Fruit fly (Drosophila melanogaster): ENCODE results near the gene ND-B14.5A.

The ND-B14.5A gene

dm6 chrX:2172420-2172827, at the start of gene ND-B14.5A (continued):
- peak in 1 of 2 experiments; percentile 64 for TF ChIP-seq crp (GFP tag; optimal IDR thresholded peaks at IDR 0.05)
- no peak for TF ChIP-seq chn (GFP tag; optimal IDR thresholded peaks at IDR 0.05)
- TF ChIP-seq Gug (GFP tag; IDR thresholded peaks at IDR 0.05), result no peak
- TF ChIP-seq toy (GFP tag; IDR thresholded peaks at IDR 0.05), result no peak
- no peak for TF ChIP-seq gcm2 (GFP tag; optimal IDR thresholded peaks at IDR 0.05)

- peak; percentile 67 for TF ChIP-seq Neu2 (GFP tag; optimal IDR thresholded peaks at IDR 0.05; ENCODE audit: borderline replicate concordance)
- TF ChIP-seq CG18619 (GFP tag; optimal IDR thresholded peaks at IDR 0.05), result peak; percentile 38
- no peak for TF ChIP-seq tna (GFP tag; IDR thresholded peaks at IDR 0.05; ENCODE audit: partially characterized antibody)
- TF ChIP-seq Ada2b (GFP tag; IDR thresholded peaks at IDR 0.05), result peak; percentile 26; the same call in 1 of the 2 replicates
- TF ChIP-seq Lhr (GFP tag; optimal IDR thresholded peaks at IDR 0.05), result peak; percentile 35
- TF ChIP-seq sob (GFP tag; IDR thresholded peaks at IDR 0.05), result peak; percentile 34; the same call in 1 of the 2 replicates
- TF ChIP-seq CG16863 (GFP tag; optimal IDR thresholded peaks at IDR 0.05), result no peak
- TF ChIP-seq HLH3B (GFP tag; IDR thresholded peaks at IDR 0.05), result peak; percentile 42; the same call in 1 of the 2 replicates
- TF ChIP-seq Nf-YB (GFP tag; optimal IDR thresholded peaks at IDR 0.05), result peak; percentile 95
- TF ChIP-seq jigr1 (GFP tag; IDR thresholded peaks at IDR 0.05), result no peak
- TF ChIP-seq Hsf (GFP tag; optimal IDR thresholded peaks at IDR 0.05), result peak; percentile 29
- TF ChIP-seq CG12391 (tag; optimal IDR thresholded peaks at IDR 0.05), result peak; percentile 44
- peak; percentile 98 for TF ChIP-seq CG10462 (GFP tag; optimal IDR thresholded peaks at IDR 0.05)
- no peak for TF ChIP-seq jumu (GFP tag; optimal IDR thresholded peaks at IDR 0.05)
- peak; percentile 40 for TF ChIP-seq az2 (GFP tag; optimal IDR thresholded peaks at IDR 0.05)
- peak; percentile 90 for TF ChIP-seq row (GFP tag; IDR thresholded peaks at IDR 0.05)
- TF ChIP-seq CG4617 (GFP tag; optimal IDR thresholded peaks at IDR 0.05; ENCODE audit: borderline replicate concordance), result no peak
- TF ChIP-seq eve (GFP tag; optimal IDR thresholded peaks at IDR 0.05), result no peak
- no peak for TF ChIP-seq CG3838 (GFP tag; optimal IDR thresholded peaks at IDR 0.05)
- no peak for TF ChIP-seq Elba2 (GFP tag; optimal IDR thresholded peaks at IDR 0.05)
- peak; percentile 80 for TF ChIP-seq seq (GFP tag; IDR thresholded peaks at IDR 0.05)
- peak; percentile 37; the same call in 1 of the 3 replicates for TF ChIP-seq Aef1 (GFP tag; IDR thresholded peaks at IDR 0.05)
- TF ChIP-seq CG15073 (GFP tag; optimal IDR thresholded peaks at IDR 0.05), result no peak
- peak; percentile 14 for TF ChIP-seq CG1603 (tag; optimal IDR thresholded peaks at IDR 0.05)
- TF ChIP-seq gro (GFP tag; optimal IDR thresholded peaks at IDR 0.05), result peak; percentile 30
- peak; percentile 24 for TF ChIP-seq CG10274 (GFP tag; optimal IDR thresholded peaks at IDR 0.05)
- TF ChIP-seq ash1 (GFP tag; optimal IDR thresholded peaks at IDR 0.05), result peak; percentile 80
- no peak for TF ChIP-seq CG6683 (GFP tag; optimal IDR thresholded peaks at IDR 0.05)
- peak; percentile 20 for TF ChIP-seq CG12155 (GFP tag; optimal IDR thresholded peaks at IDR 0.05)
- TF ChIP-seq CG2199 (GFP tag; IDR thresholded peaks at IDR 0.05), result peak; percentile 42; the same call in 1 of the 3 replicates
- no peak for TF ChIP-seq CG10147 (GFP tag; optimal IDR thresholded peaks at IDR 0.05)
- TF ChIP-seq Oli (tag; optimal IDR thresholded peaks at IDR 0.05), result peak; percentile 60
- no peak for TF ChIP-seq btn (GFP tag; optimal IDR thresholded peaks at IDR 0.05)
- TF ChIP-seq cad (GFP tag; optimal IDR thresholded peaks at IDR 0.05), result no peak
- no peak for TF ChIP-seq Kr (GFP tag; optimal IDR thresholded peaks at IDR 0.05)
- TF ChIP-seq CG10565 (GFP tag; optimal IDR thresholded peaks at IDR 0.05), result no peak
- TF ChIP-seq salm (tag; optimal IDR thresholded peaks at IDR 0.05), result peak; percentile 32
- peak; percentile 26 for TF ChIP-seq Max (GFP tag; optimal IDR thresholded peaks at IDR 0.05)
- TF ChIP-seq CG4854 (GFP tag; optimal IDR thresholded peaks at IDR 0.05), result peak; percentile 14
- TF ChIP-seq CG11504 (tag; optimal IDR thresholded peaks at IDR 0.05), result peak; percentile 60
- peak; percentile 50 for TF ChIP-seq fd96Cb (tag; optimal IDR thresholded peaks at IDR 0.05)
- TF ChIP-seq Hr51 (GFP tag; optimal IDR thresholded peaks at IDR 0.05), result peak; percentile 43 to 53
Observed at dm6 chrX:2123013-2123964, 49.0 kb upstream of the ND-B14.5A start, which contains the start of gene ph-d. TSS of gene ph-d (minus strand) at chrX:2123286.
